Fruit fly (Drosophila melanogaster): ENCODE data around the gene Ucp4B.

Gene Ucp4B

DNA sequence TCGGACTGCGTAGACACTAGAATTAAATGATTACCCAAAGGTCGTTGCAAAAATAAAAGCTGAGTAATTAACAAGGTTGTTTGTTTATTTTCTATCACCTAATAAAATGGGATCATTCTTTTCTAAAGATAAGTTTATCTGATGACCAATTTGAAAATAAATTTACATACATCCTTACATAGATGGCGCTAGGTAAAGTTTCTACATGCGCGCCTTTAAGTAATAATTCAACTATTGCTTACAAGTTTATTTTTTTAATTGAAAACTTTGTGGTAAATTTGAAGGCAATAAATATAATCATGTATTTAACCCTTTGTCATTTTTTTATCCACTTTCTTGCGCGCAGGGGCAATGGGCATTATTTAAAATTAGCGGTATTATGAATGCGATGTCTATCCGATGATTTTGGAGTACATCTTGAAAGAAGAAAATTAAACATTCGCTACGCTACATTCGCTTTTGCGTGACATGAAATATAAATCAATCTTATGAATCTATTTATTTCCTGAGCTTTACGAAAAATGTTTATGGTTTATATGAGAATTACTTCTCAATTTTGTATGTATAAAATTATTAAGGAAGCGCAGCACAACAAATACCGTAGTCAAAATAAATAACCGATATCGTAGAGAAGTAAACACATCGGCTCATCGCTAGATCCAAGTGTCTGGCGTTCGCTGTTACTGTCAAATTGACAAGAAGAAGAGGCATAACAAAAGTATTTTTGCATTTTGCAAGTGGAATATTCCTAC, 20.7 kb upstream of the Ucp4B start, which contains the start of gene CG9044 (continued):
- TF ChIP-seq usp (GFP tag; optimal IDR thresholded peaks at IDR 0.05) (no peak), Mrtf (GFP tag; IDR thresholded peaks at IDR 0.05) (no peak), MTF-1 (GFP tag; optimal IDR thresholded peaks at IDR 0.05; ENCODE audit: borderline replicate concordance) (no peak), CG34224 (GFP tag; IDR thresholded peaks at IDR 0.05; ENCODE audit: partially characterized antibody) (peak; percentile 83), CG16863 (GFP tag; optimal IDR thresholded peaks at IDR 0.05) (peak; percentile 19), E2f2 (GFP tag; IDR thresholded peaks at IDR 0.05) (peak; percentile 76), pum (GFP tag; optimal IDR thresholded peaks at IDR 0.05) (peak; percentile 57), CG9727 (GFP tag; optimal IDR thresholded peaks at IDR 0.05) (peak; percentile 60), CG15514 (GFP tag; optimal IDR thresholded peaks at IDR 0.05) (no peak), E2f1 (GFP tag; IDR thresholded peaks at IDR 0.05) (peak; percentile 41; the same call in 1 of the 2 replicates), pho (GFP tag; optimal IDR thresholded peaks at IDR 0.05) (peak; percentile 76), NC2β (GFP tag; optimal IDR thresholded peaks at IDR 0.05) (peak; percentile 36), wdn (GFP tag; IDR thresholded peaks at IDR 0.05) (peak; percentile 11; the same call in 1 of the 2 replicates), Dek (tag; optimal IDR thresholded peaks at IDR 0.05) (peak; percentile 30), Blimp-1 (GFP tag; optimal IDR thresholded peaks at IDR 0.05) (no peak), Bteb2 (GFP tag; optimal IDR thresholded peaks at IDR 0.05) (peak; percentile 57), knrl (GFP tag; IDR thresholded peaks at IDR 0.05; ENCODE audit: partially characterized antibody) (peak; percentile 96), slou (GFP tag; optimal IDR thresholded peaks at IDR 0.05) (peak; percentile 21), row (GFP tag; IDR thresholded peaks at IDR 0.05) (peak; percentile 94), CG12659 (GFP tag; optimal IDR thresholded peaks at IDR 0.05) (peak; percentile 79), CG7786 (GFP tag; optimal IDR thresholded peaks at IDR 0.05) (peak; percentile 57), al (GFP tag; IDR thresholded peaks at IDR 0.05) (peak; percentile 50), tll (GFP tag; optimal IDR thresholded peaks at IDR 0.05) (peak in 1 of 2 experiments; percentile 66), ab (GFP tag; optimal IDR thresholded peaks at IDR 0.05) (no peak), CG32772 (GFP tag; IDR thresholded peaks at IDR 0.05) (peak; percentile 37; the same call in 1 of the 2 replicates), klu (GFP tag; IDR thresholded peaks at IDR 0.05) (peak; percentile 42; the same call in 1 of the 2 replicates), CG14014 (GFP tag; IDR thresholded peaks at IDR 0.05) (peak; percentile 16; the same call in 1 of the 2 replicates), hbn (GFP tag; IDR thresholded peaks at IDR 0.05; ENCODE audit: partially characterized antibody) (peak; percentile 86), Six4 (GFP tag; optimal IDR thresholded peaks at IDR 0.05) (peak; percentile 7), CG4617 (GFP tag; optimal IDR thresholded peaks at IDR 0.05; ENCODE audit: borderline replicate concordance) (peak; percentile 75), HLH4C (GFP tag; IDR thresholded peaks at IDR 0.05; ENCODE audit: partially characterized antibody) (peak; percentile 89), CG18619 (GFP tag; optimal IDR thresholded peaks at IDR 0.05) (peak; percentile 54), Gug (GFP tag; IDR thresholded peaks at IDR 0.05) (peak; percentile 60; the same call in 3 of the 4 replicates)

DNA sequence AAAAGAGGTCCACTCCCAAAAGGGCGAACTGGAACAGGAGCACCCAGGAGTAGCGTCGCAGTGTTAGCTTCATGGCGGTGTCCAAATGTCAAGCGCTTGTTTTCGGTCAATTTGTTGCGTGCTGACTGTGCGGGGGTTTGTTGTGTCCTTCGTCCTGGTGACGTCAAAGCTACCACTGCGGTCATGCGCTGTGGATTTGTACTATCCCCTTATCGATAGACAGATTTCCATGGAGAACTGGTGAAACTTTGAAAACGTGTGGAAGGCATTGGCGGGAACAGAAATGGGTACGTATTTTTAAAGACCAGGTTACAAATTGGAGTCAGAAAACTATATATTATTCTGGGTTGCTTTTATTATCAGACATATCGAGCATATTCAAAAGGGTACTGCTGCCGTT, 13.5 kb upstream of the Ucp4B start, which contains the start of gene CG13999:
Gene CG13999, minus strand, starts transcription at position 314 of the 400 bp plus-strand sequence.
- TF ChIP-seq hb (GFP tag; IDR thresholded peaks at IDR 0.05; ENCODE audit: partially characterized antibody) (no peak), pzg (GFP tag; optimal IDR thresholded peaks at IDR 0.05) (peak; percentile 2), ewg (GFP tag; optimal IDR thresholded peaks at IDR 0.05) (peak; percentile 91), tin (GFP tag; optimal IDR thresholded peaks at IDR 0.05) (no peak), Med (GFP tag) (peak; percentile 21), CG11398 (GFP tag; optimal IDR thresholded peaks at IDR 0.05) (no peak), gcm2 (GFP tag; optimal IDR thresholded peaks at IDR 0.05) (no peak), Trl (optimal IDR thresholded peaks at IDR 0.05) (no peak), Trl (GFP tag; optimal IDR thresholded peaks at IDR 0.05) (no peak), CG7928 (GFP tag; optimal IDR thresholded peaks at IDR 0.05) (no peak), sob (GFP tag; IDR thresholded peaks at IDR 0.05) (no peak), ERR (GFP tag; optimal IDR thresholded peaks at IDR 0.05) (no peak), CrebB (tag; optimal IDR thresholded peaks at IDR 0.05) (no peak), CG4617 (GFP tag; optimal IDR thresholded peaks at IDR 0.05; ENCODE audit: borderline replicate concordance) (no peak), ranshi (GFP tag; IDR thresholded peaks at IDR 0.05) (no peak), Dp (GFP tag; optimal IDR thresholded peaks at IDR 0.05) (peak; percentile 30), cad (GFP tag; optimal IDR thresholded peaks at IDR 0.05) (no peak), CG10979 (tag; optimal IDR thresholded peaks at IDR 0.05) (no peak), NK7.1 (GFP tag; optimal IDR thresholded peaks at IDR 0.05) (no peak)

Measured in whole organism, embryonic.